Worm (Caenorhabditis elegans) whole organism, mixed stage, embryonic: ENCODE results near the gene B0034.1.

Experiments
- ceh-39 ChIP-seq: fragments of 150-350 bp; optimal IDR thresholded peaks from 2 replicates; lab custom pipeline; 2014; ENCODE audit warnings: missing biosample characterization, missing genetic modification characterization
- elt-1 ChIP-seq: sonication (generic microtip); optimal IDR thresholded peaks from 2 replicates; lab custom pipeline; 2017; ENCODE audit warnings: missing genetic modification characterization, mild to moderate bottlenecking, missing compliant biosample characterization, antibody characterized with exemption, moderate library complexity, borderline replicate concordance; ENCODE audit not compliant: insufficient read depth
- lsy-2 ChIP-seq: fragments of 150-350 bp; optimal IDR thresholded peaks from 2 replicates; lab custom pipeline; 2014; ENCODE audit warnings: missing biosample characterization, missing genetic modification characterization
- mab-5 ChIP-seq: fragments of 150-350 bp; optimal IDR thresholded peaks from 2 replicates; lab custom pipeline; 2014; ENCODE audit warnings: missing biosample characterization, missing genetic modification characterization
- nhr-28 ChIP-seq: fragments of 150-350 bp; optimal IDR thresholded peaks from 2 replicates; lab custom pipeline; 2014; ENCODE audit warnings: missing biosample characterization, missing genetic modification characterization
- snpc-4 ChIP-seq: fragments of 150-350 bp; optimal IDR thresholded peaks from 2 replicates; lab custom pipeline; 2014; ENCODE audit warnings: missing biosample characterization, missing genetic modification characterization
- unc-120 ChIP-seq: sonication (generic microtip); optimal IDR thresholded peaks from 2 replicates; lab custom pipeline; 2017; ENCODE audit warnings: missing genetic modification characterization, missing compliant biosample characterization; ENCODE audit not compliant: poor library complexity, severe bottlenecking

ce11 chrII:5957803-5958367, 10.3 kb upstream of the B0034.1 start:
- TF ChIP-seq snpc-4 (tag; lab: Kevin White, UChicago), result no peak
- TF ChIP-seq mab-5 (tag; lab: Kevin White, UChicago), result no peak
- no peak for TF ChIP-seq nhr-28 (tag; lab: Kevin White, UChicago)
- no peak for TF ChIP-seq elt-1 (tag; lab: Kevin White, UChicago)
- no peak for TF ChIP-seq unc-120 (tag; lab: Kevin White, UChicago)
- no peak for TF ChIP-seq lsy-2 (tag; lab: Kevin White, UChicago)
- no peak for TF ChIP-seq ceh-39 (tag; lab: Kevin White, UChicago)
